Fruit fly (Drosophila melanogaster): ENCODE results near the gene Fum3.
A peak's percentile ranks its signal among the peaks of the same experiment; 100 is the strongest.

Gene Fum3

dm6 chr3L:11439570-11439969 lies 26.1 kb downstream of the Fum3 start (continued):
- TF ChIP-seq Hr39 (GFP tag; optimal IDR thresholded peaks at IDR 0.05) (peak; percentile 6), Lpt (GFP tag; optimal IDR thresholded peaks at IDR 0.05) (no peak), lz (GFP tag; optimal IDR thresholded peaks at IDR 0.05) (no peak), CG6808 (GFP tag; optimal IDR thresholded peaks at IDR 0.05) (peak; percentile 22), Smox (GFP tag; optimal IDR thresholded peaks at IDR 0.05) (no peak), ss (GFP tag; optimal IDR thresholded peaks at IDR 0.05) (peak; percentile 27 to 32), CG4318 (GFP tag; optimal IDR thresholded peaks at IDR 0.05) (no peak)

- TF ChIP-seq CG6808 (GFP tag; optimal IDR thresholded peaks at IDR 0.05) (no peak), salr (GFP tag; optimal IDR thresholded peaks at IDR 0.05) (no peak), esn (GFP tag; optimal IDR thresholded peaks at IDR 0.05) (no peak), achi (GFP tag; optimal IDR thresholded peaks at IDR 0.05) (no peak), CG10631 (GFP tag; optimal IDR thresholded peaks at IDR 0.05) (no peak), CG11294 (GFP tag; IDR thresholded peaks at IDR 0.05) (no peak), fd85E (GFP tag; optimal IDR thresholded peaks at IDR 0.05) (no peak), CG3919 (GFP tag; optimal IDR thresholded peaks at IDR 0.05) (no peak), CG8632 (GFP tag; optimal IDR thresholded peaks at IDR 0.05) (no peak), acj6 (GFP tag; optimal IDR thresholded peaks at IDR 0.05) (no peak), fkh (GFP tag; optimal IDR thresholded peaks at IDR 0.05) (no peak)
Observed at dm6 chr3L:11435376-11435775, 30.3 kb downstream of the Fum3 start, which contains the start of gene CG6149. TSS of gene CG6149 (minus strand) at chr3L:11435476.

dm6 chr3L:11434112-11434511 lies 31.6 kb downstream of the Fum3 start:
- TF ChIP-seq Lpt (GFP tag; optimal IDR thresholded peaks at IDR 0.05) (no peak), Blimp-1 (GFP tag; optimal IDR thresholded peaks at IDR 0.05) (no peak), CG7368 (GFP tag; optimal IDR thresholded peaks at IDR 0.05) (no peak), CG10631 (GFP tag; optimal IDR thresholded peaks at IDR 0.05) (no peak), CG6163 (GFP tag; IDR thresholded peaks at IDR 0.05) (no peak), CG6276 (GFP tag; optimal IDR thresholded peaks at IDR 0.05) (no peak), cyc (GFP tag; optimal IDR thresholded peaks at IDR 0.05) (no peak), Eip93F (GFP tag; optimal IDR thresholded peaks at IDR 0.05) (no peak), CG31627 (GFP tag; optimal IDR thresholded peaks at IDR 0.05) (no peak), CG8319 (GFP tag; optimal IDR thresholded peaks at IDR 0.05) (no peak), pdm3 (GFP tag; optimal IDR thresholded peaks at IDR 0.05) (no peak), Eip75B (GFP tag; optimal IDR thresholded peaks at IDR 0.05) (no peak), CG6808 (GFP tag; optimal IDR thresholded peaks at IDR 0.05) (no peak), CG11294 (GFP tag; IDR thresholded peaks at IDR 0.05) (no peak)

- TF ChIP-seq Eip93F (GFP tag; optimal IDR thresholded peaks at IDR 0.05), result no peak
- TF ChIP-seq acj6 (GFP tag; optimal IDR thresholded peaks at IDR 0.05), result peak; percentile 1
- TF ChIP-seq CG3919 (GFP tag; optimal IDR thresholded peaks at IDR 0.05), result peak; percentile 49
- peak; percentile 14 for TF ChIP-seq CG11902 (GFP tag; optimal IDR thresholded peaks at IDR 0.05)
- TF ChIP-seq cyc (GFP tag; optimal IDR thresholded peaks at IDR 0.05), result peak; percentile 42
- TF ChIP-seq Sox102F (GFP tag; optimal IDR thresholded peaks at IDR 0.05), result no peak
- no peak for TF ChIP-seq net (GFP tag; optimal IDR thresholded peaks at IDR 0.05)
- TF ChIP-seq vri (GFP tag; optimal IDR thresholded peaks at IDR 0.05), result no peak
- peak; percentile 60 for TF ChIP-seq Eip75B (GFP tag; optimal IDR thresholded peaks at IDR 0.05)
- TF ChIP-seq dac (GFP tag; optimal IDR thresholded peaks at IDR 0.05), result no peak
- peak; percentile 13 for TF ChIP-seq Ets96B (tag; optimal IDR thresholded peaks at IDR 0.05)
- peak; percentile 12 to 48 for TF ChIP-seq ss (GFP tag; optimal IDR thresholded peaks at IDR 0.05)
- peak; percentile 45 for TF ChIP-seq CG10669 (GFP tag; optimal IDR thresholded peaks at IDR 0.05)
- peak; percentile 36 for TF ChIP-seq CG3032 (tag; optimal IDR thresholded peaks at IDR 0.05)
- TF ChIP-seq CG10631 (GFP tag; optimal IDR thresholded peaks at IDR 0.05), result peak; percentile 25
- TF ChIP-seq salr (GFP tag; optimal IDR thresholded peaks at IDR 0.05), result no peak
- peak; percentile 45 for TF ChIP-seq topi (GFP tag; optimal IDR thresholded peaks at IDR 0.05)
- peak; percentile 10 for TF ChIP-seq spab (GFP tag; optimal IDR thresholded peaks at IDR 0.05)
- TF ChIP-seq esn (GFP tag; optimal IDR thresholded peaks at IDR 0.05), result peak; percentile 40
- peak; percentile 27 for TF ChIP-seq CG6808 (GFP tag; optimal IDR thresholded peaks at IDR 0.05)
- no peak for TF ChIP-seq fkh (GFP tag; optimal IDR thresholded peaks at IDR 0.05)
- TF ChIP-seq lz (GFP tag; optimal IDR thresholded peaks at IDR 0.05), result peak; percentile 36
- TF ChIP-seq fd85E (GFP tag; optimal IDR thresholded peaks at IDR 0.05), result no peak
- peak; percentile 38; the same call in 1 of the 3 replicates for TF ChIP-seq CG8119 (GFP tag; IDR thresholded peaks at IDR 0.05)
- peak; percentile 61; the same call in 1 of the 3 replicates for TF ChIP-seq CG6163 (GFP tag; IDR thresholded peaks at IDR 0.05)
- peak; percentile 19 for TF ChIP-seq CG7368 (GFP tag; optimal IDR thresholded peaks at IDR 0.05)
- TF ChIP-seq CG9139 (GFP tag; optimal IDR thresholded peaks at IDR 0.05), result no peak
- no peak for TF ChIP-seq Sox14 (GFP tag; optimal IDR thresholded peaks at IDR 0.05)
- TF ChIP-seq Hr39 (GFP tag; optimal IDR thresholded peaks at IDR 0.05), result peak; percentile 14
- TF ChIP-seq CG11294 (GFP tag; IDR thresholded peaks at IDR 0.05), result no peak; the same call in 1 of the 2 replicates
- peak; percentile 27 for TF ChIP-seq CG6792 (GFP tag; optimal IDR thresholded peaks at IDR 0.05)
- TF ChIP-seq Eip78C (GFP tag), result peak; percentile 83
- TF ChIP-seq dsx (GFP tag; optimal IDR thresholded peaks at IDR 0.05; ENCODE audit: poor library complexity, severe bottlenecking), result peak; percentile 11
Observed at dm6 chr3L:11433151-11433550, 32.5 kb downstream of the Fum3 start.
